Fruit fly (Drosophila melanogaster) whole organism, embryonic: ENCODE data around the gene Sfp23F.
A peak's percentile ranks its signal among the peaks of the same experiment; 100 is the strongest.

ENCODE experiments used
- B-H2 ChIP-seq: fragments of 200-800 bp; sonication (Bioruptor generic); optimal IDR thresholded peaks from 2 replicates; lab custom pipeline; 2018; ENCODE audit warnings: missing biosample characterization, mild to moderate bottlenecking, missing genetic modification characterization
- CG10543 ChIP-seq: fragments of 200-800 bp; sonication (Bioruptor generic); optimal IDR thresholded peaks from 3 replicates; lab custom pipeline; 2017; ENCODE audit warnings: missing biosample characterization, mild to moderate bottlenecking, missing genetic modification characterization, moderate library complexity
- CG12219 ChIP-seq: fragments of 200-800 bp; sonication (Bioruptor generic); optimal IDR thresholded peaks from 3 replicates; lab custom pipeline; 2018; ENCODE audit warnings: missing biosample characterization, mild to moderate bottlenecking, missing genetic modification characterization
- CG13296 ChIP-seq: fragments of 200-800 bp; sonication (Bioruptor generic); optimal IDR thresholded peaks from 3 replicates; lab custom pipeline; 2018; ENCODE audit warnings: missing biosample characterization, mild to moderate bottlenecking, missing genetic modification characterization
- CG15696 ChIP-seq: fragments of 200-800 bp; sonication (Bioruptor generic); optimal IDR thresholded peaks from 2 replicates; lab custom pipeline; 2019; ENCODE audit warnings: missing biosample characterization, mild to moderate bottlenecking, missing genetic modification characterization, moderate library complexity
- CG1647 ChIP-seq: fragments of 200-800 bp; sonication (Bioruptor generic); optimal IDR thresholded peaks from 3 replicates; lab custom pipeline; 2016; ENCODE audit warnings: missing biosample characterization, missing genetic modification characterization
- CG17612 ChIP-seq: fragments of 200-800 bp; sonication (Bioruptor generic); IDR thresholded peaks from 2 replicates; pipeline ENCODE4 v1.3.6; 2022; ENCODE audit warnings: missing biosample characterization, missing genetic modification characterization
- CG18262 ChIP-seq: fragments of 200-800 bp; optimal IDR thresholded peaks from 3 replicates; lab custom pipeline; 2019; ENCODE audit warnings: missing biosample characterization, mild to moderate bottlenecking, missing genetic modification characterization, moderate library complexity
- CG2116 ChIP-seq: fragments of 200-800 bp; sonication (Bioruptor generic); optimal IDR thresholded peaks from 3 replicates; lab custom pipeline; 2018; ENCODE audit warnings: missing biosample characterization, mild to moderate bottlenecking, missing genetic modification characterization
- CG31224 ChIP-seq: fragments of 200-800 bp; sonication (Bioruptor generic); IDR thresholded peaks from 2 replicates; pipeline ENCODE4 v1.3.6; 2022; ENCODE audit warnings: missing biosample characterization, missing genetic modification characterization
- CG32532 ChIP-seq: fragments of 200-800 bp; sonication (Bioruptor generic); IDR thresholded peaks from 2 replicates; pipeline ENCODE4 v1.3.6; 2022; ENCODE audit warnings: missing biosample characterization, missing genetic modification characterization
- CG34376 ChIP-seq: fragments of 200-800 bp; sonication (Bioruptor generic); optimal IDR thresholded peaks from 2 replicates; lab custom pipeline; 2018; ENCODE audit warnings: missing biosample characterization, mild to moderate bottlenecking, missing genetic modification characterization
- CG6254 ChIP-seq: fragments of 200-800 bp; sonication (Bioruptor generic); optimal IDR thresholded peaks from 3 replicates; lab custom pipeline; 2017; ENCODE audit warnings: mild to moderate bottlenecking, missing biosample characterization, missing genetic modification reagents, missing genetic modification characterization
- CG6813 ChIP-seq: fragments of 200-800 bp; sonication (Bioruptor generic); optimal IDR thresholded peaks from 2 replicates; lab custom pipeline; 2017; ENCODE audit warnings: missing biosample characterization, missing genetic modification characterization, mild to moderate bottlenecking, moderate library complexity, missing genetic modification reagents
- CG7928 ChIP-seq: fragments of 200-800 bp; sonication (Bioruptor generic); optimal IDR thresholded peaks from 2 replicates; lab custom pipeline; 2017; ENCODE audit warnings: missing biosample characterization, mild to moderate bottlenecking, missing genetic modification characterization
- Dp ChIP-seq: fragments of 200-800 bp; sonication (Bioruptor generic); optimal IDR thresholded peaks from 2 replicates; lab custom pipeline; 2018; ENCODE audit warnings: missing biosample characterization, mild to moderate bottlenecking, missing genetic modification characterization, moderate library complexity
- Dref ChIP-seq: fragments of 200-800 bp; sonication (Bioruptor generic); IDR thresholded peaks from 2 replicates; pipeline ENCODE4 v1.3.6; 2022; ENCODE audit warnings: missing biosample characterization, missing genetic modification characterization
- Ets65A ChIP-seq: fragments of 200-800 bp; sonication (Bioruptor generic); peaks from one replicate; lab custom pipeline; 2016; ENCODE audit warnings: missing biosample characterization, missing genetic modification characterization
- GATAe ChIP-seq: fragments of 200-800 bp; sonication (Bioruptor generic); conservative IDR thresholded peaks from 2 replicates; pipeline ENCODE4 v1.3.6; 2022; ENCODE audit warnings: missing biosample characterization, missing genetic modification characterization
- HHEX ChIP-seq: fragments of 200-800 bp; sonication (Bioruptor generic); optimal IDR thresholded peaks from 3 replicates; lab custom pipeline; 2017; ENCODE audit warnings: missing biosample characterization, mild to moderate bottlenecking, missing genetic modification characterization, missing genetic modification reagents
- HmgZ ChIP-seq: fragments of 200-800 bp; sonication (Bioruptor generic); optimal IDR thresholded peaks from 2 replicates; lab custom pipeline; 2018; ENCODE audit warnings: missing biosample characterization, mild to moderate bottlenecking, missing genetic modification characterization
- Hr39 ChIP-seq: fragments of >200 bp; optimal IDR thresholded peaks from 2 replicates; lab custom pipeline; 2017
- Lpt ChIP-seq: fragments of >200 bp; optimal IDR thresholded peaks from 2 replicates; lab custom pipeline; 2018; ENCODE audit warnings: missing biosample characterization, missing genetic modification characterization
- Nf-YA ChIP-seq: fragments of 200-800 bp; sonication (Bioruptor generic); IDR thresholded peaks from 2 replicates; pipeline ENCODE4 v1.3.6; 2022; ENCODE audit warnings: missing biosample characterization, missing genetic modification characterization
- Six4 ChIP-seq: fragments of 200-800 bp; sonication (Bioruptor generic); optimal IDR thresholded peaks from 2 replicates; lab custom pipeline; 2016; ENCODE audit warnings: missing biosample characterization, missing genetic modification characterization
- Sry-δ ChIP-seq: fragments of 200-800 bp; sonication (Bioruptor generic); optimal IDR thresholded peaks from 2 replicates; lab custom pipeline; 2016; ENCODE audit warnings: missing biosample characterization, missing genetic modification characterization
- Xrp1 ChIP-seq: fragments of 200-800 bp; sonication (Bioruptor generic); IDR thresholded peaks from 2 replicates; pipeline ENCODE4 v1.3.6; 2022; ENCODE audit warnings: missing biosample characterization, missing genetic modification characterization
- cad ChIP-seq: fragments of >200 bp; optimal IDR thresholded peaks from 2 replicates; lab custom pipeline; 2017; ENCODE audit warnings: missing biosample characterization, missing genetic modification characterization
- caup ChIP-seq: fragments of 200-800 bp; sonication (Bioruptor generic); optimal IDR thresholded peaks from 3 replicates; lab custom pipeline; 2017; ENCODE audit warnings: missing biosample characterization, mild to moderate bottlenecking, missing genetic modification characterization, moderate library complexity; ENCODE audit not compliant: severe bottlenecking
- chinmo ChIP-seq: fragments of 200-800 bp; sonication (Bioruptor generic); IDR thresholded peaks from 4 replicates; pipeline ENCODE4 v1.3.6; 2022; ENCODE audit warnings: missing biosample characterization, missing genetic modification characterization; ENCODE audit not compliant: partially characterized antibody
- croc ChIP-seq: fragments of 200-800 bp; sonication (Bioruptor generic); conservative IDR thresholded peaks from 3 replicates; pipeline ENCODE4 v1.3.6; 2022; ENCODE audit warnings: missing biosample characterization, missing genetic modification characterization
- dm ChIP-seq: fragments of 200-800 bp; sonication (Bioruptor generic); optimal IDR thresholded peaks from 3 replicates; lab custom pipeline; 2016; ENCODE audit warnings: missing biosample characterization, missing genetic modification characterization
- dpn ChIP-seq, 2 experiments: fragments of 200-800 bp; sonication (Bioruptor generic); optimal IDR thresholded peaks; 3 replicates each; lab custom pipeline; 2016; ENCODE audit warnings: missing biosample characterization in 2 of 2, missing genetic modification characterization in 2 of 2
- fru ChIP-seq: fragments of >200 bp; optimal IDR thresholded peaks from 2 replicates; lab custom pipeline; 2017
- gfzf ChIP-seq: fragments of 200-800 bp; sonication (Bioruptor generic); optimal IDR thresholded peaks from 2 replicates; lab custom pipeline; 2016; ENCODE audit warnings: missing biosample characterization, mild to moderate bottlenecking, missing genetic modification characterization, moderate library complexity
- grn ChIP-seq: fragments of 200-800 bp; sonication (Bioruptor generic); optimal IDR thresholded peaks from 3 replicates; lab custom pipeline; 2017; ENCODE audit warnings: missing biosample characterization, missing genetic modification characterization
- gro ChIP-seq: fragments of 200-800 bp; sonication (Bioruptor generic); optimal IDR thresholded peaks from 2 replicates; lab custom pipeline; 2016; ENCODE audit warnings: missing biosample characterization, missing genetic modification characterization
- lab ChIP-seq: fragments of 200-800 bp; sonication (Bioruptor generic); optimal IDR thresholded peaks from 3 replicates; lab custom pipeline; 2017; ENCODE audit warnings: missing biosample characterization, missing genetic modification characterization, mild to moderate bottlenecking, moderate library complexity, missing genetic modification reagents
- oc ChIP-seq: fragments of 200-800 bp; sonication (Bioruptor generic); optimal IDR thresholded peaks from 2 replicates; lab custom pipeline; 2018; ENCODE audit warnings: missing biosample characterization, mild to moderate bottlenecking, missing genetic modification characterization, moderate library complexity
- salm ChIP-seq: fragments of 200-800 bp; sonication (Bioruptor generic); optimal IDR thresholded peaks from 2 replicates; lab custom pipeline; 2018; ENCODE audit warnings: missing biosample characterization, mild to moderate bottlenecking, missing genetic modification characterization
- sd ChIP-seq: fragments of 200-800 bp; sonication (Bioruptor generic); optimal IDR thresholded peaks from 3 replicates; lab custom pipeline; 2018; ENCODE audit warnings: missing biosample characterization, mild to moderate bottlenecking, missing genetic modification characterization, moderate library complexity
- sima ChIP-seq: fragments of 200-800 bp; sonication (Bioruptor generic); optimal IDR thresholded peaks from 2 replicates; lab custom pipeline; 2016; ENCODE audit warnings: missing biosample characterization, missing genetic modification characterization
- sqz ChIP-seq: fragments of 200-800 bp; sonication (Bioruptor generic); optimal IDR thresholded peaks from 3 replicates; lab custom pipeline; 2018; ENCODE audit warnings: missing biosample characterization, mild to moderate bottlenecking, missing genetic modification characterization
- sr ChIP-seq: fragments of 200-800 bp; sonication (Bioruptor generic); IDR thresholded peaks from 3 replicates; pipeline ENCODE4 v1.3.6; 2022; ENCODE audit warnings: missing biosample characterization, missing genetic modification characterization
- sug ChIP-seq: fragments of 200-800 bp; optimal IDR thresholded peaks from 2 replicates; lab custom pipeline; 2019; ENCODE audit warnings: missing biosample characterization, mild to moderate bottlenecking, missing genetic modification characterization, moderate library complexity
- tll ChIP-seq, 2 experiments: fragments of 200-800 bp in 1 of 2; fragments of >200 bp in 1 of 2; sonication (Bioruptor generic) in 1 of 2; optimal IDR thresholded peaks; 2 replicates each; lab custom pipeline; 2017 to 2019; ENCODE audit warnings: missing biosample characterization in 2 of 2, missing genetic modification characterization in 2 of 2, mild to moderate bottlenecking in 1 of 2, moderate library complexity in 1 of 2
- trh ChIP-seq: fragments of 200-800 bp; sonication (Bioruptor generic); optimal IDR thresholded peaks from 2 replicates; lab custom pipeline; 2016; ENCODE audit warnings: missing biosample characterization, missing genetic modification characterization
- tx ChIP-seq: fragments of 200-800 bp; sonication (Bioruptor generic); optimal IDR thresholded peaks from 2 replicates; lab custom pipeline; 2016; ENCODE audit warnings: missing biosample characterization, missing genetic modification characterization
- usp ChIP-seq: fragments of >200 bp; optimal IDR thresholded peaks from 2 replicates; lab custom pipeline; 2017; ENCODE audit warnings: missing biosample characterization, missing genetic modification characterization
- zfh1 ChIP-seq: fragments of 200-800 bp; sonication (Bioruptor generic); IDR thresholded peaks from 3 replicates; pipeline ENCODE4 v1.3.6; 2022; ENCODE audit warnings: missing biosample characterization, missing genetic modification characterization

Gene Sfp23F

dm6 chr2L:3369083-3369653, 18.4 kb downstream of the Sfp23F start (continued):
- TF ChIP-seq salm (tag; lab: Kevin White, UChicago): no peak
- TF ChIP-seq Six4 (GFP tag; lab: Kevin White, UChicago): no peak
- peak; percentile 10 for TF ChIP-seq CG6813 (GFP tag; lab: Kevin White, UChicago)
- peak; percentile 72 for TF ChIP-seq grn
- peak; percentile 3 for TF ChIP-seq HHEX (GFP tag; lab: Kevin White, UChicago)
- TF ChIP-seq CG32532: peak; percentile 11; the same call in 1 of the 2 replicates
- TF ChIP-seq tx (GFP tag; lab: Kevin White, UChicago): no peak
- peak; percentile 25 for TF ChIP-seq B-H2
- peak; percentile 81 for TF ChIP-seq CG34376 (GFP tag; lab: Kevin White, UChicago)
- no peak for TF ChIP-seq zfh1 (GFP tag; lab: Robert Waterston, UW)
- 0 out of 4 replicates have a peak, but pooled peaks have one; percentile 62 for TF ChIP-seq chinmo (GFP tag; lab: Robert Waterston, UW)
- TF ChIP-seq sd: peak; percentile 69
- no peak for TF ChIP-seq CG15696 (tag; lab: Kevin White, UChicago)
- TF ChIP-seq CG10543 (GFP tag; lab: Kevin White, UChicago): peak; percentile 68
- TF ChIP-seq CG18262 (tag; lab: Kevin White, UChicago): no peak
- TF ChIP-seq, all 482 proteins: peak for 29

- TF ChIP-seq fru (no peak), dm (GFP tag; lab: Kevin White, UChicago) (no peak), oc (no peak), Lpt (GFP tag; lab: Kevin White, UChicago) (no peak), Dref (GFP tag; lab: Robert Waterston, UW) (no peak), sqz (GFP tag; lab: Kevin White, UChicago) (no peak), CG7928 (no peak), Nf-YA (GFP tag; lab: Robert Waterston, UW) (no peak), Xrp1 (GFP tag; lab: Robert Waterston, UW) (no peak), CG31224 (GFP tag; lab: Robert Waterston, UW) (no peak), Sry-δ (GFP tag; lab: Kevin White, UChicago) (no peak), trh (GFP tag; lab: Kevin White, UChicago) (no peak), cad (GFP tag; lab: Kevin White, UChicago) (no peak), Hr39 (no peak), caup (GFP tag; lab: Kevin White, UChicago) (no peak), CG17612 (GFP tag; lab: Robert Waterston, UW) (no peak), Ets65A (GFP tag; lab: Kevin White, UChicago) (no peak), CG1647 (no peak)
Observed at dm6 chr2L:3368425-3368824, 19.1 kb downstream of the Sfp23F start.

DNA sequence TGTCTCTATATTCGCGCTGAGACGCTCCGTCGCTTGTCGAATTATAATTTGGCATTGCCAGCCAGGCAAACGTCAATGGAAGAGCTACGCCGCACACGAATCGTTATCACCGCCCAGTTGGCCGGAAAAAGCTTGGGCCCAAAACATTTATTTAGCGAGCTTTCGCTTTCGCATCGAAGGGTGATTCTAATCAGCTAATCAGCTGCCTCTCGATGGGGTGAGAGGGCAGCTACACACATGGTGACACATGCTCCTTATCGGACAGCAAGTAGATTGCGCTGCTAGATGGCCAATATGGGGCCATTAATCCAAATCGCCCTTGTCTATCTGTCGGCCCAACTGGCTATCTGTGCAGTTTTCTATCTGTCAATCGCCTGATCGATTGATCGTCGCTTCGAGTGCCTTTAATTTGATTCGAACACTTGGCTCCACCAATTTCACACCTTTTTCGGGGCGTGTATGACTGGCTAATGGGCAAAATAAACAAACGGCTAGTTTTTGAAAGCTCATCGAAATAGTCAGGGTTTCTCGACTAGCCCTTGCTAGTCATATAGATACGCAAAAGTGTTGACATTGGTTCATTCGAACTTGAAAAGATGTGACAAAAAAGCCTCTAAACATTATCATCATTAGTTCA, 21.4 kb downstream of the Sfp23F start:
- TF ChIP-seq tll (GFP tag; optimal IDR thresholded peaks at IDR 0.05; lab: Kevin White, UChicago) (no peak), CG12219 (GFP tag; lab: Kevin White, UChicago) (no peak), CG6254 (GFP tag; lab: Kevin White, UChicago) (no peak), gro (peak; percentile 43), HmgZ (tag; lab: Kevin White, UChicago) (peak; percentile 24), dpn (GFP tag; optimal IDR thresholded peaks at IDR 0.05; lab: Kevin White, UChicago) (no peak), Dp (no peak), Xrp1 (GFP tag; lab: Robert Waterston, UW) (no peak), CG2116 (no peak), sima (GFP tag; lab: Kevin White, UChicago) (no peak), GATAe (peak; percentile 79), sr (GFP tag; lab: Robert Waterston, UW) (no peak), usp (GFP tag; lab: Kevin White, UChicago) (no peak), sug (tag; lab: Kevin White, UChicago) (peak; percentile 96), croc (GFP tag; lab: Robert Waterston, UW) (no peak), gfzf (GFP tag; lab: Kevin White, UChicago) (no peak), CG13296 (GFP tag; lab: Kevin White, UChicago) (no peak), lab (GFP tag; lab: Kevin White, UChicago) (peak; percentile 67)
